Worm (Caenorhabditis elegans) whole organism, L1 larva: Measurements from ENCODE around the gene pkc-3.

ENCODE experiments used
- C16A3.4 ChIP-seq: fragments of 150-350 bp; optimal IDR thresholded peaks from 2 replicates; lab custom pipeline; 2014; ENCODE audit warnings: missing biosample characterization, missing genetic modification characterization
- C34B4.2 ChIP-seq: sonication (generic microtip); optimal IDR thresholded peaks from 2 replicates; lab custom pipeline; 2017; ENCODE audit warnings: mild to moderate bottlenecking, missing genetic modification characterization, missing compliant biosample characterization
- F16B12.6 ChIP-seq: fragments of 150-350 bp; optimal IDR thresholded peaks from 2 replicates; lab custom pipeline; 2014; ENCODE audit warnings: missing biosample characterization, missing genetic modification characterization
- Y116A8C.19 ChIP-seq: sonication (generic microtip); optimal IDR thresholded peaks from 2 replicates; lab custom pipeline; 2016; ENCODE audit warnings: missing compliant biosample characterization, missing genetic modification characterization, borderline replicate concordance
- alr-1 ChIP-seq: fragments of 200-800 bp; sonication (Bioruptor generic); optimal IDR thresholded peaks from 2 replicates; lab custom pipeline; 2018; ENCODE audit warnings: borderline replicate concordance, mild to moderate bottlenecking, missing genetic modification characterization, missing compliant biosample characterization
- ama-1 ChIP-seq: fragments of 150-350 bp; optimal IDR thresholded peaks from 2 replicates; lab custom pipeline; 2014
- blmp-1 ChIP-seq: fragments of 150-350 bp; optimal IDR thresholded peaks from 2 replicates; lab custom pipeline; 2014; ENCODE audit warnings: missing biosample characterization, missing genetic modification characterization
- ceh-88 ChIP-seq: fragments of 200-800 bp; sonication (Bioruptor generic); IDR thresholded peaks from 2 replicates; pipeline ENCODE4 v1.3.6; 2022; ENCODE audit warnings: missing genetic modification characterization, missing compliant biosample characterization
- ceh-90 ChIP-seq: sonication (generic microtip); optimal IDR thresholded peaks from 2 replicates; lab custom pipeline; 2016; ENCODE audit warnings: missing genetic modification characterization, missing compliant biosample characterization
- dsc-1 ChIP-seq: sonication (generic microtip); optimal IDR thresholded peaks from 2 replicates; lab custom pipeline; 2016; ENCODE audit warnings: mild to moderate bottlenecking, missing genetic modification characterization, missing compliant biosample characterization
- efl-1 ChIP-seq, 4 experiments: fragments of 150-350 bp; optimal IDR thresholded peaks in 3 of 4; peaks in 1 of 4; 1 replicate in 1 of 4; 2 replicates in 3 of 4; lab custom pipeline; 2014; ENCODE audit warnings: missing biosample characterization in 2 of 4, missing genetic modification characterization in 2 of 4, missing genetic modification reagents in 2 of 4
- efl-3 ChIP-seq: fragments of 200-800 bp; sonication (Bioruptor generic); optimal IDR thresholded peaks from 2 replicates; lab custom pipeline; 2018; ENCODE audit warnings: mild to moderate bottlenecking, missing genetic modification characterization, missing compliant biosample characterization
- egl-27 ChIP-seq, 2 experiments: fragments of 150-350 bp in 1 of 2; sonication (generic microtip); optimal IDR thresholded peaks; 3 replicates each; lab custom pipeline; 2017 to 2018; ENCODE audit warnings: missing biosample characterization in 2 of 2, missing genetic modification characterization in 2 of 2, missing genetic modification reagents in 2 of 2
- elt-3 ChIP-seq, 6 experiments: fragments of 150-350 bp in 1 of 6; sonication (generic microtip); optimal IDR thresholded peaks; 2 replicates each; lab custom pipeline; 2017 to 2018; ENCODE audit warnings: missing biosample characterization in 6 of 6, missing genetic modification characterization in 6 of 6, inconsistent platforms in 1 of 6
- fkh-4 ChIP-seq: sonication (generic microtip); optimal IDR thresholded peaks from 2 replicates; lab custom pipeline; 2016; ENCODE audit warnings: missing compliant biosample characterization, missing genetic modification characterization, borderline replicate concordance
- grh-1 ChIP-seq: fragments of 200-800 bp; sonication (Bioruptor generic); IDR thresholded peaks from 2 replicates; pipeline ENCODE4 v1.3.6; 2022; ENCODE audit warnings: missing genetic modification reagents, missing genetic modification characterization, missing compliant biosample characterization
- hpl-2 ChIP-seq: fragments of 150-350 bp; optimal IDR thresholded peaks from 2 replicates; lab custom pipeline; 2014; ENCODE audit warnings: missing biosample characterization, missing genetic modification reagents, missing genetic modification characterization
- irx-1 ChIP-seq: sonication (generic microtip); optimal IDR thresholded peaks from 2 replicates; lab custom pipeline; 2016; ENCODE audit warnings: missing genetic modification characterization, missing compliant biosample characterization
- lin-13 ChIP-seq: fragments of 150-350 bp; optimal IDR thresholded peaks from 2 replicates; lab custom pipeline; 2014; ENCODE audit warnings: missing biosample characterization, missing genetic modification reagents, missing genetic modification characterization
- lin-14 ChIP-seq: fragments of 200-800 bp; sonication (Bioruptor generic); optimal IDR thresholded peaks from 2 replicates; lab custom pipeline; 2018; ENCODE audit warnings: mild to moderate bottlenecking, missing genetic modification characterization, moderate library complexity, missing compliant biosample characterization
- lin-15B ChIP-seq: fragments of 150-350 bp; sonication (generic microtip); optimal IDR thresholded peaks from 3 replicates; lab custom pipeline; 2014; ENCODE audit warnings: missing biosample characterization, missing genetic modification characterization
- lin-35 ChIP-seq, 2 experiments: fragments of 150-350 bp; optimal IDR thresholded peaks; 2 replicates each; lab custom pipeline; 2014; ENCODE audit warnings: missing biosample characterization in 2 of 2, missing genetic modification characterization in 2 of 2, missing genetic modification reagents in 2 of 2
- lin-39 ChIP-seq: fragments of 150-350 bp; optimal IDR thresholded peaks from 2 replicates; lab custom pipeline; 2014; ENCODE audit warnings: missing biosample characterization, missing genetic modification reagents, missing genetic modification characterization
- lir-3 ChIP-seq: sonication (generic microtip); optimal IDR thresholded peaks from 2 replicates; lab custom pipeline; 2016; ENCODE audit warnings: mild to moderate bottlenecking, missing genetic modification characterization, moderate library complexity, missing compliant biosample characterization; ENCODE audit not compliant: poor library complexity
- lsy-2 ChIP-seq, 2 experiments: fragments of 150-350 bp; optimal IDR thresholded peaks; 2 replicates each; lab custom pipeline; 2014; ENCODE audit warnings: missing biosample characterization in 2 of 2, missing genetic modification characterization in 2 of 2
- mab-9 ChIP-seq: fragments of 200-800 bp; sonication (Bioruptor generic); IDR thresholded peaks from 2 replicates; pipeline ENCODE4 v1.3.6; 2022; ENCODE audit warnings: missing genetic modification reagents, missing genetic modification characterization, missing compliant biosample characterization
- mdl-1 ChIP-seq, 2 experiments: fragments of 150-350 bp; optimal IDR thresholded peaks; 2 replicates each; lab custom pipeline; 2014 to 2017; ENCODE audit warnings: missing biosample characterization in 2 of 2, missing genetic modification characterization in 2 of 2, inconsistent platforms in 1 of 2
- mef-2 ChIP-seq: fragments of 150-350 bp; optimal IDR thresholded peaks from 2 replicates; lab custom pipeline; 2014; ENCODE audit warnings: missing biosample characterization, missing genetic modification characterization
- mep-1 ChIP-seq: fragments of 150-350 bp; optimal IDR thresholded peaks from 2 replicates; lab custom pipeline; 2014; ENCODE audit warnings: missing biosample characterization, missing genetic modification characterization
- nhr-11 ChIP-seq: fragments of 150-350 bp; optimal IDR thresholded peaks from 2 replicates; lab custom pipeline; 2014; ENCODE audit warnings: missing biosample characterization, missing genetic modification characterization
- nhr-12 ChIP-seq: sonication (generic microtip); optimal IDR thresholded peaks from 2 replicates; lab custom pipeline; 2017; ENCODE audit warnings: missing biosample characterization, missing genetic modification characterization
- nhr-28 ChIP-seq: fragments of 150-350 bp; optimal IDR thresholded peaks from 2 replicates; lab custom pipeline; 2014; ENCODE audit warnings: missing biosample characterization, missing genetic modification characterization
- nhr-47 ChIP-seq: sonication (generic microtip); optimal IDR thresholded peaks from 2 replicates; lab custom pipeline; 2016; ENCODE audit warnings: mild to moderate bottlenecking, missing genetic modification characterization, moderate library complexity, missing compliant biosample characterization
- nhr-76 ChIP-seq: sonication (generic microtip); optimal IDR thresholded peaks from 2 replicates; lab custom pipeline; 2017; ENCODE audit warnings: missing biosample characterization, missing genetic modification characterization
- nhr-84 ChIP-seq: sonication (generic microtip); optimal IDR thresholded peaks from 2 replicates; lab custom pipeline; 2017; ENCODE audit warnings: missing biosample characterization, missing genetic modification characterization
- nhr-90 ChIP-seq: sonication (generic microtip); optimal IDR thresholded peaks from 2 replicates; lab custom pipeline; 2016; ENCODE audit warnings: mild to moderate bottlenecking, missing genetic modification characterization, missing compliant biosample characterization; ENCODE audit not compliant: poor library complexity
- rnt-1 ChIP-seq: sonication (generic microtip); optimal IDR thresholded peaks from 2 replicates; lab custom pipeline; 2016; ENCODE audit warnings: mild to moderate bottlenecking, missing genetic modification characterization, moderate library complexity, missing compliant biosample characterization
- snpc-4 ChIP-seq: fragments of 150-350 bp; optimal IDR thresholded peaks from 2 replicates; lab custom pipeline; 2014; ENCODE audit warnings: missing biosample characterization, missing genetic modification characterization
- snu-23 ChIP-seq: sonication (generic microtip); optimal IDR thresholded peaks from 2 replicates; lab custom pipeline; 2016; ENCODE audit warnings: missing genetic modification characterization, missing compliant biosample characterization
- sptf-1 ChIP-seq: fragments of 150-350 bp; optimal IDR thresholded peaks from 2 replicates; lab custom pipeline; 2014; ENCODE audit warnings: missing biosample characterization, missing genetic modification characterization
- swsn-7 ChIP-seq: sonication (generic microtip); optimal IDR thresholded peaks from 2 replicates; lab custom pipeline; 2016; ENCODE audit warnings: missing genetic modification characterization, missing compliant biosample characterization
- tbx-2 ChIP-seq: sonication (generic microtip); optimal IDR thresholded peaks from 2 replicates; lab custom pipeline; 2016; ENCODE audit warnings: missing genetic modification characterization, missing compliant biosample characterization
- tlp-1 ChIP-seq: fragments of 150-350 bp; optimal IDR thresholded peaks from 2 replicates; lab custom pipeline; 2014; ENCODE audit warnings: missing biosample characterization, missing genetic modification characterization
- unc-130 ChIP-seq: fragments of 150-350 bp; optimal IDR thresholded peaks from 2 replicates; lab custom pipeline; 2017; ENCODE audit warnings: missing biosample characterization, missing genetic modification characterization, inconsistent platforms
- unc-30 ChIP-seq: sonication (generic microtip); optimal IDR thresholded peaks from 2 replicates; lab custom pipeline; 2017; ENCODE audit warnings: missing biosample characterization, missing genetic modification characterization
- unc-86 ChIP-seq: sonication (generic microtip); optimal IDR thresholded peaks from 2 replicates; lab custom pipeline; 2016; ENCODE audit warnings: missing genetic modification characterization, missing compliant biosample characterization
- unc-98 ChIP-seq: fragments of 200-800 bp; sonication (Bioruptor generic); IDR thresholded peaks from 2 replicates; pipeline ENCODE4 v1.3.6; 2022; ENCODE audit warnings: missing genetic modification characterization, missing compliant biosample characterization
- vab-15 ChIP-seq: sonication (generic microtip); optimal IDR thresholded peaks from 2 replicates; lab custom pipeline; 2017; ENCODE audit warnings: missing genotype, mild to moderate bottlenecking, missing genetic modification characterization, missing compliant biosample characterization
- xbp-1 ChIP-seq: sonication (generic microtip); optimal IDR thresholded peaks from 2 replicates; lab custom pipeline; 2016; ENCODE audit warnings: missing genetic modification characterization, missing compliant biosample characterization
- zag-1 ChIP-seq: fragments of 150-350 bp; optimal IDR thresholded peaks from 2 replicates; lab custom pipeline; 2014; ENCODE audit warnings: missing biosample characterization, missing genetic modification characterization
- zip-4 ChIP-seq: fragments of 200-800 bp; sonication (Bioruptor generic); optimal IDR thresholded peaks from 2 replicates; lab custom pipeline; 2018; ENCODE audit warnings: mild to moderate bottlenecking, missing genetic modification characterization, moderate library complexity, missing compliant biosample characterization
- ztf-11 ChIP-seq, 2 experiments: sonication (generic microtip); optimal IDR thresholded peaks; 2 replicates each; lab custom pipeline; 2016 to 2017; ENCODE audit warnings: missing genetic modification characterization in 2 of 2, missing biosample characterization in 1 of 2, missing compliant biosample characterization in 1 of 2
- ztf-4 ChIP-seq: fragments of 150-350 bp; optimal IDR thresholded peaks from 2 replicates; lab custom pipeline; 2014; ENCODE audit warnings: missing biosample characterization, missing genetic modification characterization

pkc-3 gene

ce11 chrII:5330206-5330686 is 49.6 kb upstream of the pkc-3 start (continued):
- TF ChIP-seq zip-4 (GFP tag; lab: Kevin White, UChicago) (peak; percentile 22), blmp-1 (tag; lab: Kevin White, UChicago) (peak; percentile 94), mab-9 (GFP tag; lab: Robert Waterston, UW) (peak; percentile 49; the same call in 1 of the 2 replicates), nhr-47 (peak; percentile 83), nhr-84 (no peak), ztf-11 (tag; optimal IDR thresholded peaks at IDR 0.05; lab: Kevin White, UChicago) (peak in 1 of 2 experiments; percentile 9), efl-1 (optimal IDR thresholded peaks at IDR 0.05; lab: Kevin White, UChicago) (peak; percentile 77 to 81), efl-1 (GFP tag; optimal IDR thresholded peaks at IDR 0.05 in 1 of 2; lab: Kevin White, UChicago) (peak; percentile 44 to 95), snu-23 (GFP tag; lab: Kevin White, UChicago) (peak; percentile 92), xbp-1 (peak; percentile 65), unc-86 (tag; lab: Kevin White, UChicago) (peak; percentile 57), unc-98 (GFP tag; lab: Robert Waterston, UW) (no peak), hpl-2 (GFP tag; lab: Kevin White, UChicago) (no peak), rnt-1 (tag; lab: Kevin White, UChicago) (peak; percentile 86), lsy-2 (tag; optimal IDR thresholded peaks at IDR 0.05; lab: Kevin White, UChicago) (peak; percentile 75 to 87), tbx-2 (tag; lab: Kevin White, UChicago) (peak; percentile 83), lin-35 (GFP tag; optimal IDR thresholded peaks at IDR 0.05; lab: Kevin White, UChicago) (peak; percentile 50 to 84), lir-3 (tag; lab: Kevin White, UChicago) (peak; percentile 41), zag-1 (tag; lab: Kevin White, UChicago) (no peak), lin-15B (no peak), vab-15 (no peak), tlp-1 (tag; lab: Kevin White, UChicago) (no peak), swsn-7 (peak; percentile 84), elt-3 (tag; optimal IDR thresholded peaks at IDR 0.05; lab: Kevin White, UChicago) (peak in 3 of 6 experiments; percentile 44 to 77 (median 70)), C16A3.4 (tag; lab: Kevin White, UChicago) (peak; percentile 79), C34B4.2 (no peak), nhr-90 (tag; lab: Kevin White, UChicago) (peak; percentile 85), ceh-88 (GFP tag; lab: Robert Waterston, UW) (0 out of 2 replicates have a peak, but pooled peaks have one; percentile 16), ztf-4 (tag; lab: Kevin White, UChicago) (peak; percentile 53), mdl-1 (tag; optimal IDR thresholded peaks at IDR 0.05; lab: Kevin White, UChicago) (peak in 1 of 2 experiments; percentile 87), lin-13 (GFP tag; lab: Kevin White, UChicago) (peak; percentile 73), irx-1 (peak; percentile 79), snpc-4 (peak; percentile 25), mep-1 (peak; percentile 85), nhr-12 (tag; lab: Kevin White, UChicago) (no peak), unc-30 (no peak), nhr-28 (tag; lab: Kevin White, UChicago) (no peak), F16B12.6 (no peak), nhr-76 (tag; lab: Kevin White, UChicago) (no peak), lin-39 (tag; lab: Kevin White, UChicago) (peak; percentile 22), mef-2 (tag; lab: Kevin White, UChicago) (no peak), fkh-4 (tag; lab: Kevin White, UChicago) (no peak), ceh-90 (tag; lab: Kevin White, UChicago) (no peak), egl-27 (tag; optimal IDR thresholded peaks at IDR 0.05; lab: Kevin White, UChicago) (peak in 1 of 2 experiments; percentile 80), efl-3 (GFP tag; lab: Kevin White, UChicago) (no peak), lin-14 (GFP tag; lab: Kevin White, UChicago) (peak; percentile 94), dsc-1 (peak; percentile 86), alr-1 (tag; lab: Kevin White, UChicago) (no peak), ama-1 (peak; percentile 39), sptf-1 (no peak), unc-130 (tag; lab: Kevin White, UChicago) (no peak), grh-1 (GFP tag; lab: Robert Waterston, UW) (peak; percentile 79), Y116A8C.19 (tag; lab: Kevin White, UChicago) (no peak), nhr-11 (peak; percentile 83)
